Fruit fly (Drosophila melanogaster) whole organism, embryonic: ENCODE results near the gene Vdup1.
A peak's percentile ranks its signal among the peaks of the same experiment; 100 is the strongest.

Source experiments
- Atf3 ChIP-seq: fragments of 200-800 bp; sonication (Bioruptor generic); optimal IDR thresholded peaks from 3 replicates; lab custom pipeline; 2016; ENCODE audit warnings: missing biosample characterization, missing genetic modification characterization
- CG10431 ChIP-seq: fragments of 200-800 bp; sonication (Bioruptor generic); optimal IDR thresholded peaks from 3 replicates; lab custom pipeline; 2018; ENCODE audit warnings: missing biosample characterization, mild to moderate bottlenecking, missing genetic modification characterization
- CG11398 ChIP-seq: fragments of 200-800 bp; sonication (Bioruptor generic); optimal IDR thresholded peaks from 2 replicates; lab custom pipeline; 2016; ENCODE audit warnings: missing biosample characterization, missing genetic modification characterization
- CG12071 ChIP-seq: fragments of 200-800 bp; sonication (Bioruptor generic); optimal IDR thresholded peaks from 3 replicates; lab custom pipeline; 2018; ENCODE audit warnings: missing biosample characterization, mild to moderate bottlenecking, missing genetic modification characterization
- CG12659 ChIP-seq: fragments of 200-800 bp; sonication (Bioruptor generic); optimal IDR thresholded peaks from 3 replicates; lab custom pipeline; 2017; ENCODE audit warnings: mild to moderate bottlenecking, missing biosample characterization, missing genetic modification reagents, missing genetic modification characterization
- CG12769 ChIP-seq: fragments of 200-800 bp; sonication (Bioruptor generic); optimal IDR thresholded peaks from 2 replicates; lab custom pipeline; 2019; ENCODE audit warnings: missing biosample characterization, mild to moderate bottlenecking, missing genetic modification characterization, moderate library complexity
- CG13775 ChIP-seq: fragments of 200-800 bp; sonication (Bioruptor generic); optimal IDR thresholded peaks from 3 replicates; lab custom pipeline; 2017; ENCODE audit warnings: missing biosample characterization, mild to moderate bottlenecking, missing genetic modification characterization
- CG1529 ChIP-seq: fragments of 200-800 bp; sonication (Bioruptor generic); optimal IDR thresholded peaks from 3 replicates; lab custom pipeline; 2018; ENCODE audit warnings: missing biosample characterization, missing genetic modification characterization
- CG17359 ChIP-seq: fragments of 200-800 bp; sonication (Bioruptor generic); optimal IDR thresholded peaks from 3 replicates; lab custom pipeline; 2018; ENCODE audit warnings: missing biosample characterization, mild to moderate bottlenecking, missing genetic modification characterization, moderate library complexity
- CG17385 ChIP-seq: fragments of 200-800 bp; sonication (Bioruptor generic); optimal IDR thresholded peaks from 3 replicates; lab custom pipeline; 2018; ENCODE audit warnings: missing biosample characterization, mild to moderate bottlenecking, missing genetic modification characterization
- CG17912 ChIP-seq: fragments of 200-800 bp; sonication (Bioruptor generic); optimal IDR thresholded peaks from 2 replicates; lab custom pipeline; 2018; ENCODE audit warnings: missing biosample characterization, mild to moderate bottlenecking, missing genetic modification characterization
- CG18476 ChIP-seq: fragments of 200-800 bp; sonication (Bioruptor generic); optimal IDR thresholded peaks from 2 replicates; lab custom pipeline; 2016; ENCODE audit warnings: missing biosample characterization, mild to moderate bottlenecking, missing genetic modification characterization
- CG31388 ChIP-seq: fragments of 200-800 bp; sonication (Bioruptor generic); optimal IDR thresholded peaks from 2 replicates; lab custom pipeline; 2016; ENCODE audit warnings: missing biosample characterization, missing genetic modification characterization
- CG32767 ChIP-seq: fragments of 200-800 bp; sonication (Bioruptor generic); IDR thresholded peaks from 2 replicates; pipeline ENCODE4 v1.3.6; 2022; ENCODE audit warnings: missing biosample characterization, missing genetic modification characterization
- CG3838 ChIP-seq: fragments of 200-800 bp; sonication (Bioruptor generic); optimal IDR thresholded peaks from 3 replicates; lab custom pipeline; 2016; ENCODE audit warnings: missing biosample characterization, missing genetic modification characterization
- CG5953 ChIP-seq: fragments of 200-800 bp; sonication (Bioruptor generic); IDR thresholded peaks from 2 replicates; pipeline ENCODE4 v1.3.6; 2022; ENCODE audit warnings: missing biosample characterization, missing genetic modification characterization
- CG8944 ChIP-seq: fragments of 200-800 bp; sonication (Bioruptor generic); optimal IDR thresholded peaks from 3 replicates; lab custom pipeline; 2016; ENCODE audit warnings: missing biosample characterization, missing genetic modification characterization
- Deaf1 ChIP-seq: fragments of 200-800 bp; optimal IDR thresholded peaks from 3 replicates; lab custom pipeline; 2019; ENCODE audit warnings: missing biosample characterization, mild to moderate bottlenecking, missing genetic modification characterization, moderate library complexity
- Dip2 ChIP-seq: fragments of 200-800 bp; sonication (Bioruptor generic); IDR thresholded peaks from 2 replicates; pipeline ENCODE4 v1.3.6; 2022; ENCODE audit warnings: missing biosample characterization, missing genetic modification characterization
- Dp ChIP-seq: fragments of 200-800 bp; sonication (Bioruptor generic); optimal IDR thresholded peaks from 2 replicates; lab custom pipeline; 2018; ENCODE audit warnings: missing biosample characterization, mild to moderate bottlenecking, missing genetic modification characterization, moderate library complexity
- Drgx ChIP-seq: fragments of 200-800 bp; sonication (Bioruptor generic); IDR thresholded peaks from 2 replicates; pipeline ENCODE4 v1.3.6; 2022; ENCODE audit warnings: missing biosample characterization, missing genetic modification characterization
- Fer1 ChIP-seq: fragments of 200-800 bp; sonication (Bioruptor generic); optimal IDR thresholded peaks from 2 replicates; lab custom pipeline; 2017; ENCODE audit warnings: missing biosample characterization, mild to moderate bottlenecking, missing genetic modification characterization
- Gsc ChIP-seq: fragments of 200-800 bp; sonication (Bioruptor generic); IDR thresholded peaks from 2 replicates; pipeline ENCODE4 v1.3.6; 2022; ENCODE audit warnings: missing biosample characterization, missing genetic modification characterization
- H2.0 ChIP-seq: fragments of 200-800 bp; sonication (Bioruptor generic); IDR thresholded peaks from 2 replicates; pipeline ENCODE4 v1.3.6; 2022; ENCODE audit warnings: missing biosample characterization, missing genetic modification characterization
- HLHmδ ChIP-seq: fragments of 200-800 bp; sonication (Bioruptor generic); optimal IDR thresholded peaks from 2 replicates; lab custom pipeline; 2018; ENCODE audit warnings: missing biosample characterization, mild to moderate bottlenecking, missing genetic modification characterization, moderate library complexity
- Lim3 ChIP-seq: fragments of 200-800 bp; sonication (Bioruptor generic); IDR thresholded peaks from 2 replicates; pipeline ENCODE4 v1.3.6; 2022; ENCODE audit warnings: missing biosample characterization, missing genetic modification characterization
- NK7.1 ChIP-seq: fragments of 200-800 bp; sonication (Bioruptor generic); optimal IDR thresholded peaks from 3 replicates; lab custom pipeline; 2016; ENCODE audit warnings: missing biosample characterization, missing genetic modification characterization
- Sin3A ChIP-seq: fragments of >200 bp; optimal IDR thresholded peaks from 2 replicates; lab custom pipeline; 2018
- Sox100B ChIP-seq: fragments of 200-800 bp; sonication (Bioruptor generic); optimal IDR thresholded peaks from 3 replicates; lab custom pipeline; 2018; ENCODE audit warnings: missing biosample characterization, mild to moderate bottlenecking, missing genetic modification characterization
- Xbp1 ChIP-seq: fragments of 200-800 bp; sonication (Bioruptor generic); optimal IDR thresholded peaks from 3 replicates; lab custom pipeline; 2016; ENCODE audit warnings: missing biosample characterization, mild to moderate bottlenecking, missing genetic modification characterization
- ac ChIP-seq: fragments of 200-800 bp; sonication (Bioruptor generic); optimal IDR thresholded peaks from 3 replicates; lab custom pipeline; 2017; ENCODE audit warnings: missing biosample characterization, mild to moderate bottlenecking, missing genetic modification characterization
- br ChIP-seq: fragments of >200 bp; optimal IDR thresholded peaks from 2 replicates; lab custom pipeline; 2017
- btn ChIP-seq: fragments of 200-800 bp; sonication (Bioruptor generic); optimal IDR thresholded peaks from 2 replicates; lab custom pipeline; 2016; ENCODE audit warnings: missing biosample characterization, missing genetic modification characterization
- cg ChIP-seq: fragments of 200-800 bp; sonication (Bioruptor generic); optimal IDR thresholded peaks from 3 replicates; lab custom pipeline; 2019; ENCODE audit warnings: missing biosample characterization, mild to moderate bottlenecking, missing genetic modification characterization, moderate library complexity
- ci ChIP-seq: fragments of 200-800 bp; sonication (Bioruptor generic); IDR thresholded peaks from 3 replicates; pipeline ENCODE4 v1.3.6; 2022; ENCODE audit warnings: missing biosample characterization, missing genetic modification characterization
- crol ChIP-seq: fragments of 200-800 bp; sonication (Bioruptor generic); IDR thresholded peaks from 2 replicates; pipeline ENCODE4 v1.3.6; 2022; ENCODE audit warnings: missing biosample characterization, missing genetic modification characterization
- exex ChIP-seq: fragments of 200-800 bp; sonication (Bioruptor generic); optimal IDR thresholded peaks from 4 replicates; lab custom pipeline; 2018; ENCODE audit warnings: missing biosample characterization, mild to moderate bottlenecking, missing genetic modification characterization, moderate library complexity
- fd102C ChIP-seq: fragments of 200-800 bp; sonication (Bioruptor generic); optimal IDR thresholded peaks from 2 replicates; lab custom pipeline; 2018; ENCODE audit warnings: missing biosample characterization, mild to moderate bottlenecking, missing genetic modification characterization, moderate library complexity
- ftz-f1 ChIP-seq: fragments of 200-800 bp; sonication (Bioruptor generic); optimal IDR thresholded peaks from 2 replicates; lab custom pipeline; 2016; ENCODE audit warnings: missing biosample characterization, missing genetic modification characterization
- gce ChIP-seq: fragments of 200-800 bp; sonication (Bioruptor generic); IDR thresholded peaks from 3 replicates; pipeline ENCODE4 v1.3.6; 2022; ENCODE audit warnings: missing biosample characterization, missing genetic modification characterization
- grn ChIP-seq: fragments of 200-800 bp; sonication (Bioruptor generic); optimal IDR thresholded peaks from 3 replicates; lab custom pipeline; 2017; ENCODE audit warnings: missing biosample characterization, missing genetic modification characterization
- mam ChIP-seq: fragments of 200-800 bp; sonication (Bioruptor generic); optimal IDR thresholded peaks from 3 replicates; lab custom pipeline; 2016; ENCODE audit warnings: missing biosample characterization, missing genetic modification characterization
- mirr ChIP-seq: fragments of 200-800 bp; sonication (Bioruptor generic); optimal IDR thresholded peaks from 3 replicates; lab custom pipeline; 2018; ENCODE audit warnings: missing biosample characterization, mild to moderate bottlenecking, missing genetic modification characterization
- odd ChIP-seq: fragments of 200-800 bp; sonication (Bioruptor generic); optimal IDR thresholded peaks from 2 replicates; lab custom pipeline; 2017; ENCODE audit warnings: missing biosample characterization, mild to moderate bottlenecking, missing genetic modification characterization
- onecut ChIP-seq: fragments of 200-800 bp; sonication (Bioruptor generic); IDR thresholded peaks from 2 replicates; pipeline ENCODE4 v1.3.6; 2022; ENCODE audit warnings: missing biosample characterization, missing genetic modification characterization
- repo ChIP-seq: fragments of 200-800 bp; sonication (Bioruptor generic); optimal IDR thresholded peaks from 2 replicates; lab custom pipeline; 2016; ENCODE audit warnings: missing biosample characterization, missing genetic modification characterization
- rib ChIP-seq: fragments of 200-800 bp; sonication (Bioruptor generic); IDR thresholded peaks from 2 replicates; pipeline ENCODE4 v1.3.6; 2022; ENCODE audit warnings: missing biosample characterization, missing genetic modification characterization
- sens ChIP-seq: fragments of 200-800 bp; sonication (Bioruptor generic); peaks from one replicate; lab custom pipeline; 2016; ENCODE audit warnings: missing biosample characterization, missing genetic modification characterization
- so ChIP-seq: fragments of 200-800 bp; sonication (Bioruptor generic); IDR thresholded peaks from 3 replicates; pipeline ENCODE4 v1.3.6; 2022; ENCODE audit warnings: missing biosample characterization, missing genetic modification characterization
- sob ChIP-seq: fragments of 200-800 bp; sonication (Bioruptor generic); IDR thresholded peaks from 2 replicates; pipeline ENCODE4 v1.3.6; 2022; ENCODE audit warnings: missing biosample characterization, missing genetic modification characterization
- twi ChIP-seq: fragments of 200-800 bp; optimal IDR thresholded peaks from 2 replicates; lab custom pipeline; 2019; ENCODE audit warnings: missing biosample characterization, mild to moderate bottlenecking, missing genetic modification characterization, moderate library complexity
- vfl ChIP-seq: fragments of 200-800 bp; sonication (Bioruptor generic); optimal IDR thresholded peaks from 2 replicates; lab custom pipeline; 2016; ENCODE audit warnings: missing biosample characterization, missing genetic modification characterization

Vdup1 gene

DNA sequence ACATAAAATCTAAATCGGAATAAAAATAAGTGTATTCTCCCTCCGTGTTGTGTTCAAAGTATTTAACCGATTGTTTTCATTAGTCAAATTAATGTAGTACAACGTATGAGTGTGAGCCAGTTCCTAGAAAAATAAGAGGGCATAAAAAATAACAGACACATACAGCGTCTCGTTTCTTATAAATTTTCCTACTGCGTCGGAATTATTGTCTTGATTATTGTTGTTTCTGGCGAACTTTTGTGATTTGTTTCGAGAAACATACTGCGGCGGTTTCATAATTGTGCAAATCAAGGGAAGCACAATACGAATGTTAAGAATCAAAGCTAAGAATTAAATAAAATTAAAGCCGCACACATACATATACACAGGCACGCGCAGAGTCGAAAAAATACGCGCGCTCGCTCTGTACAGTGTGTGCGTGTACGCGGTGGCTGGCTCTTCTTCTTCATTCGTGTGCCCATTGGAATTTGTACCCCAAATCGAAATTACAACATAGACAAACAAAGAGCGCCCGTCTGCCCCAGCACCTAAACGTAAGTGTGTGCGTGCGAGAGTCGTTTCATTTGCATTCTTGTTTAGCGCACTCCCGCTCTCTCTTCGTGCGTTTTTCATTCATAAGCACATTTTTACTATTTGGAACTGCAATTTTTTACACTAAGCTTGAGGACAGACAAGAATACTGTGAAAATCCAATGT lies 46.6 kb downstream of the Vdup1 start (continued):
- TF ChIP-seq H2.0, result no peak
- TF ChIP-seq Fer1 (GFP tag; lab: Kevin White, UChicago), result peak; percentile 34
- TF ChIP-seq CG13775 (GFP tag; lab: Kevin White, UChicago), result peak; percentile 6
- TF ChIP-seq Sox100B (GFP tag; lab: Kevin White, UChicago), result no peak
- TF ChIP-seq vfl (GFP tag; lab: Kevin White, UChicago), result no peak
- peak; percentile 48 for TF ChIP-seq Drgx (GFP tag; lab: Robert Waterston, UW)
- peak; percentile 65 for TF ChIP-seq crol (GFP tag; lab: Robert Waterston, UW)
- TF ChIP-seq mam (GFP tag; lab: Kevin White, UChicago), result no peak
- no peak for TF ChIP-seq CG1529 (GFP tag; lab: Kevin White, UChicago)
- no peak for TF ChIP-seq Atf3 (GFP tag; lab: Kevin White, UChicago)
- peak; percentile 61; the same call in 1 of the 2 replicates for TF ChIP-seq rib (GFP tag; lab: Robert Waterston, UW)
- TF ChIP-seq br, result no peak
- peak; percentile 74 for TF ChIP-seq cg (GFP tag; lab: Kevin White, UChicago)
- no peak for TF ChIP-seq Dp (GFP tag; lab: Kevin White, UChicago)
- peak; percentile 11; the same call in 1 of the 3 replicates for TF ChIP-seq so
- no peak for TF ChIP-seq CG8944 (GFP tag; lab: Kevin White, UChicago)
- no peak for TF ChIP-seq CG18476 (GFP tag; lab: Kevin White, UChicago)
- peak; percentile 30 for TF ChIP-seq sens (GFP tag; lab: Kevin White, UChicago)
- no peak for TF ChIP-seq gce (GFP tag; lab: Robert Waterston, UW)
- peak; percentile 37; the same call in 1 of the 2 replicates for TF ChIP-seq sob (GFP tag; lab: Robert Waterston, UW)
- no peak for TF ChIP-seq btn (GFP tag; lab: Kevin White, UChicago)
- no peak for TF ChIP-seq fd102C (GFP tag; lab: Kevin White, UChicago)
- peak; percentile 67; the same call in 1 of the 3 replicates for TF ChIP-seq ci (GFP tag; lab: Robert Waterston, UW)
- no peak for TF ChIP-seq twi
- TF ChIP-seq onecut (GFP tag; lab: Robert Waterston, UW), result peak; percentile 22; the same call in 1 of the 2 replicates
- TF ChIP-seq HLHmδ (GFP tag; lab: Kevin White, UChicago), result no peak
- no peak for TF ChIP-seq Deaf1 (tag; lab: Kevin White, UChicago)
- no peak for TF ChIP-seq CG31388 (GFP tag; lab: Kevin White, UChicago)
- no peak for TF ChIP-seq Xbp1 (GFP tag; lab: Kevin White, UChicago)
- peak; percentile 96 for TF ChIP-seq CG17385 (GFP tag; lab: Kevin White, UChicago)
- TF ChIP-seq exex (tag; lab: Kevin White, UChicago), result peak; percentile 4
- TF ChIP-seq CG32767 (GFP tag; lab: Robert Waterston, UW), result peak; percentile 16; the same call in 1 of the 2 replicates
- TF ChIP-seq CG17912 (GFP tag; lab: Kevin White, UChicago), result peak; percentile 46
- TF ChIP-seq CG17359 (tag; lab: Kevin White, UChicago), result peak; percentile 13
- no peak for TF ChIP-seq NK7.1 (GFP tag; lab: Kevin White, UChicago)
- TF ChIP-seq Gsc, result no peak
- no peak for TF ChIP-seq grn (GFP tag; lab: Kevin White, UChicago)
- TF ChIP-seq ac, result no peak
- TF ChIP-seq CG5953 (GFP tag; lab: Robert Waterston, UW), result no peak
- TF ChIP-seq repo (GFP tag; lab: Kevin White, UChicago), result no peak
- no peak for TF ChIP-seq ftz-f1 (GFP tag; lab: Kevin White, UChicago)
- no peak for TF ChIP-seq Lim3 (GFP tag; lab: Robert Waterston, UW)
- TF ChIP-seq CG12659 (GFP tag; lab: Kevin White, UChicago), result no peak
- no peak for TF ChIP-seq CG10431 (GFP tag; lab: Kevin White, UChicago)
- peak; percentile 3 for TF ChIP-seq CG12071 (GFP tag; lab: Kevin White, UChicago)
- TF ChIP-seq CG12769 (tag; lab: Kevin White, UChicago), result peak; percentile 52
- TF ChIP-seq Sin3A (lab: Kevin White, UChicago), result no peak
- no peak for TF ChIP-seq odd (GFP tag; lab: Kevin White, UChicago)
- peak; percentile 84 for TF ChIP-seq mirr
- no peak for TF ChIP-seq CG3838 (GFP tag; lab: Kevin White, UChicago)
- TF ChIP-seq Dip2 (GFP tag; lab: Robert Waterston, UW), result no peak
- TF ChIP-seq CG11398 (GFP tag; lab: Kevin White, UChicago), result no peak
